Fruit fly (Drosophila melanogaster) whole organism, embryonic: Measurements from ENCODE around the gene CG12118.

Experiments
- Blimp-1 ChIP-seq: fragments of 200-800 bp; sonication (Bioruptor generic); optimal IDR thresholded peaks from 3 replicates; lab custom pipeline; 2018; ENCODE audit warnings: missing biosample characterization, missing genetic modification characterization, mild to moderate bottlenecking, moderate library complexity, missing genetic modification reagents
- CG1024 ChIP-seq: fragments of 200-800 bp; sonication (Bioruptor generic); IDR thresholded peaks from 2 replicates; pipeline ENCODE4 v1.3.6; 2022; ENCODE audit warnings: missing biosample characterization, missing genetic modification characterization
- CG10565 ChIP-seq: fragments of 200-800 bp; sonication (Bioruptor generic); optimal IDR thresholded peaks from 3 replicates; lab custom pipeline; 2016; ENCODE audit warnings: missing biosample characterization, mild to moderate bottlenecking, missing genetic modification characterization
- CG10654 ChIP-seq: fragments of 200-800 bp; sonication (Bioruptor generic); optimal IDR thresholded peaks from 2 replicates; lab custom pipeline; 2016; ENCODE audit warnings: missing biosample characterization, missing genetic modification characterization
- CG11085 ChIP-seq: fragments of 200-800 bp; sonication (Bioruptor generic); IDR thresholded peaks from 2 replicates; pipeline ENCODE4 v1.3.6; 2022; ENCODE audit warnings: missing biosample characterization, missing genetic modification characterization
- CG11398 ChIP-seq: fragments of 200-800 bp; sonication (Bioruptor generic); optimal IDR thresholded peaks from 2 replicates; lab custom pipeline; 2016; ENCODE audit warnings: missing biosample characterization, missing genetic modification characterization
- CG12659 ChIP-seq: fragments of 200-800 bp; sonication (Bioruptor generic); optimal IDR thresholded peaks from 3 replicates; lab custom pipeline; 2017; ENCODE audit warnings: mild to moderate bottlenecking, missing biosample characterization, missing genetic modification reagents, missing genetic modification characterization
- CG13624 ChIP-seq: fragments of 200-800 bp; sonication (Bioruptor generic); optimal IDR thresholded peaks from 2 replicates; lab custom pipeline; 2016; ENCODE audit warnings: missing biosample characterization, missing genetic modification characterization
- CG15073 ChIP-seq: fragments of 200-800 bp; sonication (Bioruptor generic); optimal IDR thresholded peaks from 2 replicates; lab custom pipeline; 2016; ENCODE audit warnings: missing biosample characterization, missing genetic modification characterization
- CG16863 ChIP-seq: fragments of 200-800 bp; sonication (Bioruptor generic); optimal IDR thresholded peaks from 3 replicates; lab custom pipeline; 2016; ENCODE audit warnings: missing biosample characterization, missing genetic modification characterization
- CG17912 ChIP-seq: fragments of 200-800 bp; sonication (Bioruptor generic); optimal IDR thresholded peaks from 2 replicates; lab custom pipeline; 2018; ENCODE audit warnings: missing biosample characterization, mild to moderate bottlenecking, missing genetic modification characterization
- CG3163 ChIP-seq: fragments of 200-800 bp; sonication (Bioruptor generic); optimal IDR thresholded peaks from 3 replicates; lab custom pipeline; 2016; ENCODE audit warnings: missing biosample characterization, missing genetic modification characterization
- CG32532 ChIP-seq: fragments of 200-800 bp; sonication (Bioruptor generic); IDR thresholded peaks from 2 replicates; pipeline ENCODE4 v1.3.6; 2022; ENCODE audit warnings: missing biosample characterization, missing genetic modification characterization
- CG4328 ChIP-seq: fragments of 200-800 bp; sonication (Bioruptor generic); optimal IDR thresholded peaks from 3 replicates; lab custom pipeline; 2017; ENCODE audit warnings: missing biosample characterization, missing genetic modification reagents, missing genetic modification characterization
- CG4360 ChIP-seq: fragments of 200-800 bp; sonication (Bioruptor generic); IDR thresholded peaks from 2 replicates; pipeline ENCODE4 v1.3.6; 2022; ENCODE audit warnings: missing biosample characterization, missing genetic modification characterization
- CG4424 ChIP-seq: fragments of 200-800 bp; sonication (Bioruptor generic); optimal IDR thresholded peaks from 3 replicates; lab custom pipeline; 2016; ENCODE audit warnings: missing biosample characterization, missing genetic modification characterization
- CG4707 ChIP-seq: fragments of 200-800 bp; sonication (Bioruptor generic); optimal IDR thresholded peaks from 2 replicates; lab custom pipeline; 2018; ENCODE audit warnings: missing biosample characterization, mild to moderate bottlenecking, missing genetic modification characterization, moderate library complexity
- CG6654 ChIP-seq: fragments of 200-800 bp; sonication (Bioruptor generic); optimal IDR thresholded peaks from 2 replicates; lab custom pipeline; 2017; ENCODE audit warnings: missing biosample characterization, mild to moderate bottlenecking, missing genetic modification characterization
- CG6689 ChIP-seq: fragments of 200-800 bp; sonication (Bioruptor generic); IDR thresholded peaks from 2 replicates; pipeline ENCODE4 v1.3.6; 2022; ENCODE audit warnings: missing biosample characterization, missing genetic modification characterization
- CG6791 ChIP-seq: fragments of 200-800 bp; sonication (Bioruptor generic); IDR thresholded peaks from 3 replicates; pipeline ENCODE4 v1.3.6; 2022; ENCODE audit warnings: missing biosample characterization, missing genetic modification characterization; ENCODE audit not compliant: partially characterized antibody
- CG6813 ChIP-seq: fragments of 200-800 bp; sonication (Bioruptor generic); optimal IDR thresholded peaks from 2 replicates; lab custom pipeline; 2017; ENCODE audit warnings: missing biosample characterization, missing genetic modification characterization, mild to moderate bottlenecking, moderate library complexity, missing genetic modification reagents
- Camta ChIP-seq: fragments of 200-800 bp; sonication (Bioruptor generic); optimal IDR thresholded peaks from 2 replicates; lab custom pipeline; 2016; ENCODE audit warnings: missing biosample characterization, missing genetic modification characterization
- Dll ChIP-seq: fragments of 200-800 bp; sonication (Bioruptor generic); IDR thresholded peaks from 4 replicates; pipeline ENCODE4 v1.3.6; 2022; ENCODE audit warnings: missing biosample characterization, missing genetic modification characterization; ENCODE audit not compliant: partially characterized antibody
- Eip74EF ChIP-seq, 2 experiments: fragments of 200-800 bp in 1 of 2; fragments of >200 bp in 1 of 2; sonication (Bioruptor generic) in 1 of 2; optimal IDR thresholded peaks; 2 replicates each; lab custom pipeline; 2017 to 2019; ENCODE audit warnings: missing biosample characterization in 2 of 2, missing genetic modification characterization in 2 of 2, mild to moderate bottlenecking in 1 of 2, moderate library complexity in 1 of 2
- Elba2 ChIP-seq: fragments of 200-800 bp; sonication (Bioruptor generic); optimal IDR thresholded peaks from 3 replicates; lab custom pipeline; 2016; ENCODE audit warnings: missing biosample characterization, missing genetic modification characterization
- Ets65A ChIP-seq: fragments of 200-800 bp; sonication (Bioruptor generic); peaks from one replicate; lab custom pipeline; 2016; ENCODE audit warnings: missing biosample characterization, missing genetic modification characterization
- Fer1 ChIP-seq: fragments of 200-800 bp; sonication (Bioruptor generic); optimal IDR thresholded peaks from 2 replicates; lab custom pipeline; 2017; ENCODE audit warnings: missing biosample characterization, mild to moderate bottlenecking, missing genetic modification characterization
- H15 ChIP-seq: fragments of 200-800 bp; sonication (Bioruptor generic); IDR thresholded peaks from 3 replicates; pipeline ENCODE4 v1.3.6; 2022; ENCODE audit warnings: missing biosample characterization, missing genetic modification characterization
- HmgD ChIP-seq: fragments of 200-800 bp; sonication (Bioruptor generic); optimal IDR thresholded peaks from 3 replicates; lab custom pipeline; 2016; ENCODE audit warnings: missing biosample characterization, missing genetic modification characterization
- Hr51 ChIP-seq, 2 experiments: fragments of 200-800 bp; sonication (Bioruptor generic); optimal IDR thresholded peaks; 2 replicates in 1 of 2; 3 replicates in 1 of 2; lab custom pipeline; 2016 to 2018; ENCODE audit warnings: missing biosample characterization in 2 of 2, missing genetic modification characterization in 2 of 2, mild to moderate bottlenecking in 1 of 2, moderate library complexity in 1 of 2
- Mes4 ChIP-seq: fragments of 200-800 bp; sonication (Bioruptor generic); optimal IDR thresholded peaks from 2 replicates; lab custom pipeline; 2016; ENCODE audit warnings: missing biosample characterization, missing genetic modification characterization
- Oli ChIP-seq: fragments of 200-800 bp; sonication (Bioruptor generic); optimal IDR thresholded peaks from 2 replicates; lab custom pipeline; 2018; ENCODE audit warnings: missing biosample characterization, mild to moderate bottlenecking, missing genetic modification characterization, moderate library complexity
- PHDP ChIP-seq: fragments of 200-800 bp; sonication (Bioruptor generic); optimal IDR thresholded peaks from 3 replicates; lab custom pipeline; 2018; ENCODE audit warnings: missing biosample characterization, mild to moderate bottlenecking, missing genetic modification characterization, moderate library complexity
- TFAM ChIP-seq: fragments of 200-800 bp; sonication (Bioruptor generic); optimal IDR thresholded peaks from 2 replicates; lab custom pipeline; 2017; ENCODE audit warnings: missing biosample characterization, missing genetic modification characterization, inconsistent platforms
- Usf ChIP-seq: fragments of 200-800 bp; sonication (Bioruptor generic); optimal IDR thresholded peaks from 2 replicates; lab custom pipeline; 2017; ENCODE audit warnings: missing genotype, missing biosample characterization, missing genetic modification characterization
- YL-1 ChIP-seq: fragments of 200-800 bp; sonication (Bioruptor generic); optimal IDR thresholded peaks from 3 replicates; lab custom pipeline; 2017; ENCODE audit warnings: missing biosample characterization, mild to moderate bottlenecking, missing genetic modification characterization
- bigmax ChIP-seq: fragments of 200-800 bp; sonication (Bioruptor generic); optimal IDR thresholded peaks from 2 replicates; lab custom pipeline; 2018; ENCODE audit warnings: missing biosample characterization, mild to moderate bottlenecking, missing genetic modification characterization
- br ChIP-seq: fragments of >200 bp; optimal IDR thresholded peaks from 2 replicates; lab custom pipeline; 2017
- crol ChIP-seq: fragments of 200-800 bp; sonication (Bioruptor generic); IDR thresholded peaks from 2 replicates; pipeline ENCODE4 v1.3.6; 2022; ENCODE audit warnings: missing biosample characterization, missing genetic modification characterization
- danr ChIP-seq: fragments of 200-800 bp; sonication (Bioruptor generic); IDR thresholded peaks from 2 replicates; pipeline ENCODE4 v1.3.6; 2022; ENCODE audit warnings: missing biosample characterization, missing genetic modification characterization
- dpn ChIP-seq, 2 experiments: fragments of 200-800 bp; sonication (Bioruptor generic); optimal IDR thresholded peaks; 3 replicates each; lab custom pipeline; 2016; ENCODE audit warnings: missing biosample characterization in 2 of 2, missing genetic modification characterization in 2 of 2
- fu2 ChIP-seq: fragments of 200-800 bp; sonication (Bioruptor generic); optimal IDR thresholded peaks from 2 replicates; lab custom pipeline; 2016; ENCODE audit warnings: missing biosample characterization, missing genetic modification characterization
- grn ChIP-seq: fragments of 200-800 bp; sonication (Bioruptor generic); optimal IDR thresholded peaks from 3 replicates; lab custom pipeline; 2017; ENCODE audit warnings: missing biosample characterization, missing genetic modification characterization
- ham ChIP-seq: fragments of 200-800 bp; sonication (Bioruptor generic); IDR thresholded peaks from 2 replicates; pipeline ENCODE4 v1.3.6; 2022; ENCODE audit warnings: missing biosample characterization, missing genetic modification characterization
- jigr1 ChIP-seq: fragments of 200-800 bp; sonication (Bioruptor generic); IDR thresholded peaks from 3 replicates; pipeline ENCODE4 v1.3.6; 2022; ENCODE audit warnings: missing biosample characterization, missing genetic modification characterization
- nau ChIP-seq: fragments of 200-800 bp; sonication (Bioruptor generic); optimal IDR thresholded peaks from 3 replicates; lab custom pipeline; 2017; ENCODE audit warnings: missing biosample characterization, mild to moderate bottlenecking, missing genetic modification characterization, missing genetic modification reagents
- row ChIP-seq: fragments of 200-800 bp; sonication (Bioruptor generic); IDR thresholded peaks from 3 replicates; pipeline ENCODE4 v1.3.6; 2022; ENCODE audit warnings: missing biosample characterization, missing genetic modification characterization
- scrt ChIP-seq: fragments of 200-800 bp; sonication (Bioruptor generic); optimal IDR thresholded peaks from 2 replicates; lab custom pipeline; 2018; ENCODE audit warnings: missing biosample characterization, mild to moderate bottlenecking, missing genetic modification characterization, moderate library complexity
- sisA ChIP-seq: fragments of 200-800 bp; sonication (Bioruptor generic); IDR thresholded peaks from 2 replicates; pipeline ENCODE4 v1.3.6; 2022; ENCODE audit warnings: missing biosample characterization, missing genetic modification characterization

The CG12118 gene

dm6 chrX:9201866-9202681, 5.9 kb upstream of the CG12118 start (continued):
- TF ChIP-seq Fer1 (GFP tag; lab: Kevin White, UChicago) (peak; percentile 82), H15 (GFP tag; lab: Robert Waterston, UW) (peak; percentile 70; the same call in 2 of the 3 replicates), CG4707 (GFP tag; lab: Kevin White, UChicago) (no peak), CG6689 (peak; percentile 92), br (lab: Kevin White, UChicago) (no peak), Blimp-1 (peak; percentile 51), fu2 (GFP tag; lab: Kevin White, UChicago) (peak; percentile 16), CG10565 (GFP tag; lab: Kevin White, UChicago) (no peak), Eip74EF (GFP tag; optimal IDR thresholded peaks at IDR 0.05; lab: Kevin White, UChicago) (peak in 1 of 2 experiments; percentile 31), Oli (tag; lab: Kevin White, UChicago) (peak; percentile 61), CG11398 (GFP tag; lab: Kevin White, UChicago) (no peak), CG13624 (peak; percentile 18), CG15073 (no peak), CG4360 (no peak; the same call in 1 of the 2 replicates), CG6791 (GFP tag; lab: Robert Waterston, UW) (no peak), CG17912 (no peak), TFAM (GFP tag; lab: Kevin White, UChicago) (no peak), CG4424 (GFP tag; lab: Kevin White, UChicago) (peak; percentile 43), jigr1 (no peak), CG16863 (GFP tag; lab: Kevin White, UChicago) (no peak), bigmax (GFP tag; lab: Kevin White, UChicago) (no peak), Ets65A (GFP tag; lab: Kevin White, UChicago) (no peak), row (GFP tag; lab: Robert Waterston, UW) (peak; percentile 84), CG1024 (no peak), dpn (GFP tag; optimal IDR thresholded peaks at IDR 0.05; lab: Kevin White, UChicago) (peak in 1 of 2 experiments; percentile 40), nau (GFP tag; lab: Kevin White, UChicago) (no peak), PHDP (tag; lab: Kevin White, UChicago) (peak; percentile 81), sisA (GFP tag; lab: Robert Waterston, UW) (peak; percentile 61), crol (peak; percentile 81), CG10654 (GFP tag; lab: Kevin White, UChicago) (no peak), Camta (no peak), Usf (GFP tag; lab: Kevin White, UChicago) (peak; percentile 76), danr (GFP tag; lab: Robert Waterston, UW) (peak; percentile 72), Hr51 (GFP tag; optimal IDR thresholded peaks at IDR 0.05; lab: Kevin White, UChicago) (peak; percentile 2 to 76), CG4328 (GFP tag; lab: Kevin White, UChicago) (peak; percentile 43), CG3163 (GFP tag; lab: Kevin White, UChicago) (no peak), Elba2 (no peak), Mes4 (GFP tag; lab: Kevin White, UChicago) (no peak), YL-1 (GFP tag; lab: Kevin White, UChicago) (no peak), HmgD (GFP tag; lab: Kevin White, UChicago) (no peak), grn (GFP tag; lab: Kevin White, UChicago) (peak; percentile 57), CG11085 (GFP tag; lab: Robert Waterston, UW) (peak; percentile 81), ham (GFP tag; lab: Robert Waterston, UW) (peak; percentile 79), CG32532 (GFP tag; lab: Robert Waterston, UW) (peak; percentile 94), CG12659 (GFP tag; lab: Kevin White, UChicago) (peak; percentile 87), scrt (GFP tag; lab: Kevin White, UChicago) (peak; percentile 66), CG6654 (peak; percentile 37), Dll (no peak), CG6813 (GFP tag; lab: Kevin White, UChicago) (peak; percentile 68)
